Worm (Caenorhabditis elegans): ENCODE data around the gene str-170.

ce11 chrIV:4909039-4909438 lies 31.8 kb downstream of the str-170 start, which contains the start of gene str-159:
- TF ChIP-seq ama-1 (optimal IDR thresholded peaks at IDR 0.05) (no peak), fkh-10 (GFP tag; optimal IDR thresholded peaks at IDR 0.05) (no peak), ceh-22 (tag; optimal IDR thresholded peaks at IDR 0.05) (no peak), gmeb-2 (tag; optimal IDR thresholded peaks at IDR 0.05) (no peak), elt-2 (tag; optimal IDR thresholded peaks at IDR 0.05) (no peak), tbx-2 (tag; optimal IDR thresholded peaks at IDR 0.05) (no peak)
